Worm (Caenorhabditis elegans) whole organism, L3 larva: ENCODE data around the gene hosl-1.

ENCODE experiments used
- ceh-82 ChIP-seq: fragments of 150-350 bp; optimal IDR thresholded peaks from 2 replicates; lab custom pipeline; 2014; ENCODE audit warnings: missing biosample characterization, missing genetic modification characterization
- elt-1 ChIP-seq: fragments of 150-350 bp; optimal IDR thresholded peaks from 2 replicates; lab custom pipeline; 2014; ENCODE audit warnings: missing biosample characterization, missing genetic modification characterization
- lin-15B ChIP-seq: fragments of 150-350 bp; optimal IDR thresholded peaks from 2 replicates; lab custom pipeline; 2014; ENCODE audit warnings: missing biosample characterization, missing genetic modification characterization
- lsy-12 ChIP-seq: sonication (generic microtip); optimal IDR thresholded peaks from 2 replicates; lab custom pipeline; 2016; ENCODE audit warnings: mild to moderate bottlenecking, missing genetic modification characterization, missing compliant biosample characterization
- skn-1 ChIP-seq: fragments of 150-350 bp; optimal IDR thresholded peaks from 2 replicates; lab custom pipeline; 2014; ENCODE audit warnings: missing biosample characterization, missing genetic modification characterization
- snpc-4 ChIP-seq: fragments of 150-350 bp; optimal IDR thresholded peaks from 2 replicates; lab custom pipeline; 2014; ENCODE audit warnings: missing biosample characterization, missing genetic modification characterization
- tbx-2 ChIP-seq: sonication (generic microtip); optimal IDR thresholded peaks from 2 replicates; lab custom pipeline; 2016; ENCODE audit warnings: mild to moderate bottlenecking, missing genetic modification characterization, missing compliant biosample characterization
- ztf-4 ChIP-seq: fragments of 150-350 bp; optimal IDR thresholded peaks from 2 replicates; lab custom pipeline; 2014; ENCODE audit warnings: missing biosample characterization, missing genetic modification characterization

DNA sequence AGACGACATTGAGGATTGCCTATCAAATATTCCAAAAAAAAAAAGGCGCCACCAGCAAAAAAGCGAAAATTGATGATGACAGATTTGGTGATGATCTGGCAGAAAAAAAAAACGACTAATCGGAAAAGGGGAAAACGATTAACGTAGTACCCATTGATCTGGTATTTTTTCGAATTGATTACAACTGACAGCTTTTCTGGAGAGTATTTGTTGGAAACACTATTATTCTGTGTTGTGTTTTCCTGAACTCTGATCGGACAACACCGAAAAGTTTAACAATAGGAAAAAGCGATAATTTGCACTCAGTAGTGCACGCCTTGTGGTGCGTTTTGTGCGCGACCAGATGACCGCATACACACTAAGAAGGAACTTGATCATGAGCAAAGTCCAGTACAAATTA lies 27.7 kb downstream of the hosl-1 start:
- no peak for TF ChIP-seq elt-1 (tag; lab: Kevin White, UChicago)
- TF ChIP-seq lin-15B, result no peak
- no peak for TF ChIP-seq lsy-12 (tag; lab: Kevin White, UChicago)
- no peak for TF ChIP-seq snpc-4
- no peak for TF ChIP-seq ztf-4 (tag; lab: Kevin White, UChicago)
- no peak for TF ChIP-seq ceh-82
- TF ChIP-seq tbx-2, result no peak
- no peak for TF ChIP-seq skn-1 (tag; lab: Kevin White, UChicago)
